Worm (Caenorhabditis elegans) whole organism, L2 larva: ENCODE measurements around the gene M02B7.7.

Experiments
- C34F6.9 ChIP-seq: fragments of 150-350 bp; optimal IDR thresholded peaks from 2 replicates; lab custom pipeline; 2014; ENCODE audit warnings: missing biosample characterization, missing genetic modification characterization
- R02D3.7 ChIP-seq: fragments of 150-350 bp; optimal IDR thresholded peaks from 2 replicates; lab custom pipeline; 2014; ENCODE audit warnings: missing biosample characterization, missing genetic modification characterization
- Y55F3AM.14 ChIP-seq: fragments of 200-800 bp; sonication (Bioruptor generic); optimal IDR thresholded peaks from 2 replicates; lab custom pipeline; 2018; ENCODE audit warnings: mild to moderate bottlenecking, missing genetic modification characterization, missing compliant biosample characterization
- ZK546.5 ChIP-seq: sonication (generic microtip); optimal IDR thresholded peaks from 2 replicates; lab custom pipeline; 2017; ENCODE audit warnings: missing biosample characterization, missing genetic modification characterization
- alr-1 ChIP-seq: fragments of 150-350 bp; optimal IDR thresholded peaks from 2 replicates; lab custom pipeline; 2014; ENCODE audit warnings: missing biosample characterization, missing genetic modification characterization
- aly-2 ChIP-seq: fragments of 150-350 bp; optimal IDR thresholded peaks from 2 replicates; lab custom pipeline; 2014; ENCODE audit warnings: missing biosample characterization, missing genetic modification characterization
- ama-1 ChIP-seq: fragments of 150-350 bp; optimal IDR thresholded peaks from 2 replicates; lab custom pipeline; 2018; ENCODE audit warnings: inconsistent platforms
- blmp-1 ChIP-seq: sonication (generic microtip); optimal IDR thresholded peaks from 2 replicates; lab custom pipeline; 2017; ENCODE audit warnings: missing genetic modification characterization, mild to moderate bottlenecking, missing compliant biosample characterization, antibody characterized with exemption, moderate library complexity; ENCODE audit not compliant: insufficient read depth
- ceh-82 ChIP-seq: fragments of 150-350 bp; optimal IDR thresholded peaks from 2 replicates; lab custom pipeline; 2014; ENCODE audit warnings: missing biosample characterization, missing genetic modification characterization
- crh-2 ChIP-seq: sonication (generic microtip); optimal IDR thresholded peaks from 2 replicates; lab custom pipeline; 2017; ENCODE audit warnings: missing biosample characterization, missing genetic modification characterization
- elt-1 ChIP-seq: fragments of 150-350 bp; optimal IDR thresholded peaks from 2 replicates; lab custom pipeline; 2014; ENCODE audit warnings: missing biosample characterization, missing genetic modification characterization
- fos-1 ChIP-seq: fragments of 150-350 bp; optimal IDR thresholded peaks from 2 replicates; lab custom pipeline; 2014; ENCODE audit warnings: missing biosample characterization, missing genetic modification characterization
- lin-13 ChIP-seq: fragments of 150-350 bp; optimal IDR thresholded peaks from 2 replicates; lab custom pipeline; 2014; ENCODE audit warnings: missing biosample characterization, missing genetic modification reagents, missing genetic modification characterization
- lin-39 ChIP-seq: fragments of 150-350 bp; optimal IDR thresholded peaks from 2 replicates; lab custom pipeline; 2014; ENCODE audit warnings: missing biosample characterization, missing genetic modification reagents, missing genetic modification characterization
- lsy-2 ChIP-seq, 2 experiments: fragments of 150-350 bp in 1 of 2; sonication (generic microtip) in 1 of 2; optimal IDR thresholded peaks; 2 replicates each; lab custom pipeline; 2014 to 2017; ENCODE audit warnings: missing biosample characterization in 2 of 2, missing genetic modification characterization in 2 of 2
- mab-5 ChIP-seq: fragments of 150-350 bp; optimal IDR thresholded peaks from 2 replicates; lab custom pipeline; 2014; ENCODE audit warnings: missing biosample characterization, missing genetic modification characterization
- mbf-1 ChIP-seq: sonication (generic microtip); optimal IDR thresholded peaks from 2 replicates; lab custom pipeline; 2017; ENCODE audit warnings: missing biosample characterization, missing genetic modification characterization
- mdl-1 ChIP-seq, 2 experiments: fragments of 150-350 bp in 1 of 2; sonication (generic microtip) in 1 of 2; optimal IDR thresholded peaks; 2 replicates each; lab custom pipeline; 2017; ENCODE audit warnings: missing biosample characterization in 2 of 2, missing genetic modification characterization in 2 of 2
- nhr-10 ChIP-seq: sonication (generic microtip); optimal IDR thresholded peaks from 2 replicates; lab custom pipeline; 2017; ENCODE audit warnings: missing biosample characterization, missing genetic modification characterization
- nhr-11 ChIP-seq: fragments of 150-350 bp; optimal IDR thresholded peaks from 2 replicates; lab custom pipeline; 2014; ENCODE audit warnings: missing biosample characterization, missing genetic modification characterization
- nhr-21 ChIP-seq: fragments of 150-350 bp; optimal IDR thresholded peaks from 2 replicates; lab custom pipeline; 2014; ENCODE audit warnings: missing biosample characterization, missing genetic modification characterization
- nhr-23 ChIP-seq: fragments of 150-350 bp; optimal IDR thresholded peaks from 2 replicates; lab custom pipeline; 2014; ENCODE audit warnings: missing biosample characterization, missing genetic modification reagents, missing genetic modification characterization
- nhr-237 ChIP-seq: fragments of 150-350 bp; optimal IDR thresholded peaks from 2 replicates; lab custom pipeline; 2014; ENCODE audit warnings: missing biosample characterization, missing genetic modification characterization
- nhr-25 ChIP-seq: fragments of 150-350 bp; sonication (generic microtip); optimal IDR thresholded peaks from 3 replicates; lab custom pipeline; 2014; ENCODE audit warnings: missing biosample characterization, missing genetic modification characterization
- peb-1 ChIP-seq: fragments of 150-350 bp; optimal IDR thresholded peaks from 2 replicates; lab custom pipeline; 2014; ENCODE audit warnings: missing biosample characterization, missing genetic modification characterization
- sem-4 ChIP-seq: fragments of 150-350 bp; optimal IDR thresholded peaks from 2 replicates; lab custom pipeline; 2014; ENCODE audit warnings: missing biosample characterization, missing genetic modification reagents, missing genetic modification characterization
- skn-1 ChIP-seq: sonication (generic microtip); optimal IDR thresholded peaks from 2 replicates; lab custom pipeline; 2017; ENCODE audit warnings: missing biosample characterization, missing genetic modification characterization
- sma-3 ChIP-seq: sonication (generic microtip); optimal IDR thresholded peaks from 2 replicates; lab custom pipeline; 2016; ENCODE audit warnings: missing genetic modification reagents, missing genetic modification characterization, missing compliant biosample characterization
- sma-9 ChIP-seq, 2 experiments: fragments of 150-350 bp in 1 of 2; sonication (generic microtip) in 1 of 2; optimal IDR thresholded peaks; 2 replicates each; lab custom pipeline; 2014 to 2016; ENCODE audit warnings: missing genetic modification characterization in 2 of 2, mild to moderate bottlenecking in 1 of 2, missing biosample characterization in 1 of 2, missing compliant biosample characterization in 1 of 2, missing genetic modification reagents in 1 of 2, moderate library complexity in 1 of 2
- snpc-4 ChIP-seq: fragments of 150-350 bp; optimal IDR thresholded peaks from 2 replicates; lab custom pipeline; 2014; ENCODE audit warnings: missing biosample characterization, missing genetic modification characterization
- unc-39 ChIP-seq: fragments of 150-350 bp; optimal IDR thresholded peaks from 2 replicates; lab custom pipeline; 2014; ENCODE audit warnings: missing biosample characterization, missing genetic modification characterization
- unc-55 ChIP-seq: fragments of 150-350 bp; sonication (generic microtip); optimal IDR thresholded peaks from 3 replicates; lab custom pipeline; 2014; ENCODE audit warnings: missing biosample characterization, missing genetic modification reagents, missing genetic modification characterization
- unc-62 ChIP-seq: fragments of 150-350 bp; optimal IDR thresholded peaks from 2 replicates; lab custom pipeline; 2014; ENCODE audit warnings: missing biosample characterization, missing genetic modification reagents, missing genetic modification characterization
- zag-1 ChIP-seq: fragments of 150-350 bp; optimal IDR thresholded peaks from 2 replicates; lab custom pipeline; 2014; ENCODE audit warnings: missing biosample characterization, missing genetic modification characterization
- ztf-1 ChIP-seq: fragments of 200-800 bp; sonication (Bioruptor generic); conservative IDR thresholded peaks from 2 replicates; pipeline ENCODE4 v1.3.6; 2022; ENCODE audit warnings: missing genetic modification characterization, missing compliant biosample characterization
- ztf-4 ChIP-seq: fragments of 150-350 bp; optimal IDR thresholded peaks from 2 replicates; lab custom pipeline; 2014; ENCODE audit warnings: missing biosample characterization, missing genetic modification characterization

M02B7.7 gene

DNA sequence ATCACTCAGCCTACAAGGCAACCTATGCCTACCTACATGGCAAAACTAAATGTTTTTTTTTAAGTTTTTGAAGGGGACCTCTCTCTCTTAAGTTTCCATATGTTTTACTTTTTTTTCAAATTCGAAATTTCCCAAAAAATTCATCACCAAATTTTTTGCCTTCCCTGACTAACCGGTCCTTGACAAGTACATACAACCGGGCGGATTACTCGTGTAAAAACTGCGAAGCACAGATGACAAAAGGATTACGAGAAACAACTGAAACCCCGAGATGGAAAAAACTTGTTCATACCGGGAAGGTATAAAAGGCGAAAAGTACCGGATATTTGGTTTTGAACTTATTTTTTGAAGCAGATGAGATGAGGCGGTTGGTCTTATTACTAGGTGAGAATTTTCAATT lies 12.6 kb downstream of the M02B7.7 start, which contains the start of gene K09B3.1:
K09B3.1 (plus strand) TSS at position 301 of the 400 bp plus-strand sequence.
- TF ChIP-seq snpc-4 (tag; lab: Kevin White, UChicago): no peak
- TF ChIP-seq aly-2 (tag; lab: Kevin White, UChicago): no peak
- no peak for TF ChIP-seq Y55F3AM.14 (GFP tag; lab: Kevin White, UChicago)
- no peak for TF ChIP-seq nhr-23 (tag; lab: Kevin White, UChicago)

DNA sequence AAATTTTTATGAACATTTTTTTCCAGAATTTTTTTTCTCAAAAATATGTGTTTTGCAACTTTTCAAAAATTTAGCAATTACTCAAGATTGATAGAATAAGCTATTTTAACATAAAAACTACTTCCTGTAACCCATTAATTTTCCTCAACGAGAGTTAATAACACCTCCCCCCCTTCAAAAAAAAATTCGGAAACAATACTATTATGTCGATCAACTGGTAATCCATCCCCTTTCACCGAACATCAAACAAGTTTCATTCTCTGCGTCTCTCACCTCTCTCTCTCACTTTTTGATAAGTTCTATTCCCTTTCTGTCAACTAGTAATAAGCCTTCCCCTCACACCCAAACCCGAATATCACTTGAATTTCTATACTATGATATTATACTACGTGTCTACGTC lies 23.1 kb downstream of the M02B7.7 start, which contains the start of gene glct-6:
glct-6 (plus strand) TSS at position 301 of the 400 bp plus-strand sequence.
- no peak for TF ChIP-seq crh-2
- no peak for TF ChIP-seq nhr-11
- no peak for TF ChIP-seq C34F6.9 (tag; lab: Kevin White, UChicago)
- TF ChIP-seq nhr-25 (tag; lab: Kevin White, UChicago): no peak
- TF ChIP-seq ztf-4 (tag; lab: Kevin White, UChicago): no peak
- no peak for TF ChIP-seq sma-3 (GFP tag; lab: Kevin White, UChicago)
- no peak for TF ChIP-seq nhr-23 (tag; lab: Kevin White, UChicago)
- no peak for TF ChIP-seq peb-1

DNA sequence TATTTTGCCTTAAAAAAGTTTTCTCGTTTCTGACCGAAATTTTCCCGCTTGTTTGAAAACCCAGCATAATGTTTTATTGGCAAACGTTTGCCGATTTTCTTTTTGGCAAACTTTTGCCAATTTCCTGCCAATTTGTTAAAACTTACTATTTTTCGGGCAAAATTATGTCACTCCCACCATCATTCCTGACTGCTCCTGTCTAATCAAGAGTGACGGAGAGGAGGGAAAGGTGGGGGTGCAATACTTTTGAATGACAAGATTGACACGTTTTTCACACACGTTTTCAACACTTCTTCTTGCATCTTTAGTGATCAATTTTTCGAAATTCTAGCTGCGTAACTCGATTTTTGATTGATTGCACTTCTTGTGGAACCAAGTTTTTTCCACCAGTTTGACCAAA lies 25.5 kb downstream of the M02B7.7 start:
- TF ChIP-seq nhr-23 (tag; lab: Kevin White, UChicago): no peak
- TF ChIP-seq aly-2 (tag; lab: Kevin White, UChicago): no peak
- TF ChIP-seq unc-55 (GFP tag; lab: Kevin White, UChicago): no peak
- no peak for TF ChIP-seq skn-1 (tag; lab: Kevin White, UChicago)
- no peak for TF ChIP-seq unc-39 (tag; lab: Kevin White, UChicago)
- no peak for TF ChIP-seq nhr-237 (tag; lab: Kevin White, UChicago)
- TF ChIP-seq fos-1: no peak
- no peak for TF ChIP-seq blmp-1 (tag; lab: Kevin White, UChicago)

DNA sequence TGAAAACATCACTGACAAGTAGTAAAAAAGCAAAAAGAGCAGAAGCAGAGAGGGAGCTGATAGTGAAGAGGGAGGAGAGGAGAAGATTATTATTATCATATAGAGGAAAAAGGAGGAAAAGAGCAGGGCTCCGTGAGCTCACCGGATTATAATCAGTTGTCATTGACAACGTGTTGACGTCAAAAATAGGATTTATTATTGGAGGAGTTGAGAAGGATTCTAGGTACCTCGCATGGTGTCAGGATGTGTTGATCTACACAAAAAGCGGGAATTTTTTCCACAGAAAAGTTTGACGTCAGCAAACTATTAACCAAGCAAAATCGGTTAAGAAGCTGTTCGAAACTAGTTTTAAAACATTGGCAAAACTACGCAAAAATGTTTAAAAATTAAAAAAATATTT lies 32.8 kb downstream of the M02B7.7 start:
- TF ChIP-seq ztf-1 (GFP tag; lab: Robert Waterston, UW) (no peak), nhr-237 (tag; lab: Kevin White, UChicago) (no peak), snpc-4 (tag; lab: Kevin White, UChicago) (no peak), mab-5 (no peak), sem-4 (tag; lab: Kevin White, UChicago) (no peak), nhr-11 (no peak), crh-2 (no peak), lin-39 (tag; lab: Kevin White, UChicago) (no peak), ZK546.5 (tag; lab: Kevin White, UChicago) (no peak), mdl-1 (tag; optimal IDR thresholded peaks at IDR 0.05; lab: Kevin White, UChicago) (no peak), nhr-21 (tag; lab: Kevin White, UChicago) (no peak), C34F6.9 (tag; lab: Kevin White, UChicago) (no peak), zag-1 (tag; lab: Kevin White, UChicago) (no peak), R02D3.7 (tag; lab: Kevin White, UChicago) (no peak), peb-1 (no peak), lsy-2 (tag; optimal IDR thresholded peaks at IDR 0.05; lab: Kevin White, UChicago) (no peak)

DNA sequence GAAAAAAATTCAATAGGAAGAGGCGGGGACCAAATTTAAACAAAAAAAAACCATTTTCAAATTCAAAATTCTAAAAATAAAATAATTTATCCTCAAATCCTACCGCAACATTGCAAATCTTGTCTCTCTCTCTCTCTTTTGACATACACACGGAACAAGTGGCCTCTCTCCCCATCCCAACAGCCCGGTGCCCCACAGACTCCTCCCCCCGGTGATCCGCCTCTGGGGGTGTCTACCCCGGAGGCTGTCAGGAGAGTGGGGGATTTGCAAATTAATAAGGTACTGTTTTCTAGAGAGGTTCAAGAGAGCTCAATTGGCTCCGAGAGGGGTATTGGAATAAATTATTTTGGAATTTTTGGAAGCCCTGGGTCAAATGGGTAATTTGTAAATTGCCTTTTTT lies 39.2 kb downstream of the M02B7.7 start:
- no peak for TF ChIP-seq zag-1 (tag; lab: Kevin White, UChicago)
- TF ChIP-seq aly-2 (tag; lab: Kevin White, UChicago): no peak
- TF ChIP-seq snpc-4 (tag; lab: Kevin White, UChicago): no peak
- no peak for TF ChIP-seq nhr-11
- TF ChIP-seq nhr-23 (tag; lab: Kevin White, UChicago): no peak
- TF ChIP-seq mab-5: no peak
- no peak for TF ChIP-seq unc-62
- TF ChIP-seq nhr-237 (tag; lab: Kevin White, UChicago): no peak
- no peak for TF ChIP-seq peb-1
- TF ChIP-seq nhr-25 (tag; lab: Kevin White, UChicago): no peak
- no peak for TF ChIP-seq Y55F3AM.14 (GFP tag; lab: Kevin White, UChicago)
- no peak for TF ChIP-seq nhr-10 (tag; lab: Kevin White, UChicago)
- TF ChIP-seq skn-1 (tag; lab: Kevin White, UChicago): no peak

DNA sequence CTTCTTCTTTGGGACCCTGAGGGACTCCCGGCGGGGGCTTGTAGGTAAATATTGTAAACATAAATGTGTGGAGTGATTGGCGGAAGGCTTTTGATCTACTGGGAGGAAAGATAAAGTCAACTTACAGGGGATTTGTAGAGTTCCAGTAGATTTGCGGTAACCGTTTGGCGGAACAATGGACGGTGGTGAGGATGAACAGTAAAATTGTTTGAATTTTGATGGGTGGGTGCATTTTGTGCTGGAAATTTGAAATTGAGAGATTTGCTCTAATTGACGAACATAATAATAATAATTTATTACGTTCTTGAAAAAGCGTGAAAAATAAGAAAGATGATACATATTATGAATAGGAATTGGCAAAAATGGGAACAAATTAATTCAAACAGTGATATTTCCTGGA lies 40.4 kb downstream of the M02B7.7 start, which contains the start of gene vab-2:
vab-2 (minus strand) TSS at position 238 of the 400 bp plus-strand sequence.
- TF ChIP-seq mbf-1 (tag; lab: Kevin White, UChicago) (no peak), fos-1 (no peak), sma-9 (GFP tag; optimal IDR thresholded peaks at IDR 0.05; lab: Kevin White, UChicago) (no peak), sma-9 (tag; optimal IDR thresholded peaks at IDR 0.05; lab: Kevin White, UChicago) (no peak), alr-1 (tag; lab: Kevin White, UChicago) (no peak), nhr-25 (tag; lab: Kevin White, UChicago) (no peak), R02D3.7 (tag; lab: Kevin White, UChicago) (no peak), elt-1 (tag; lab: Kevin White, UChicago) (no peak), sma-3 (GFP tag; lab: Kevin White, UChicago) (no peak), lin-13 (GFP tag; lab: Kevin White, UChicago) (no peak), peb-1 (no peak), ama-1 (lab: Kevin White, UChicago) (no peak), ceh-82 (tag; lab: Kevin White, UChicago) (no peak)
